Fruit fly (Drosophila melanogaster): ENCODE measurements around the gene CG32536.

CG32536 gene

DNA sequence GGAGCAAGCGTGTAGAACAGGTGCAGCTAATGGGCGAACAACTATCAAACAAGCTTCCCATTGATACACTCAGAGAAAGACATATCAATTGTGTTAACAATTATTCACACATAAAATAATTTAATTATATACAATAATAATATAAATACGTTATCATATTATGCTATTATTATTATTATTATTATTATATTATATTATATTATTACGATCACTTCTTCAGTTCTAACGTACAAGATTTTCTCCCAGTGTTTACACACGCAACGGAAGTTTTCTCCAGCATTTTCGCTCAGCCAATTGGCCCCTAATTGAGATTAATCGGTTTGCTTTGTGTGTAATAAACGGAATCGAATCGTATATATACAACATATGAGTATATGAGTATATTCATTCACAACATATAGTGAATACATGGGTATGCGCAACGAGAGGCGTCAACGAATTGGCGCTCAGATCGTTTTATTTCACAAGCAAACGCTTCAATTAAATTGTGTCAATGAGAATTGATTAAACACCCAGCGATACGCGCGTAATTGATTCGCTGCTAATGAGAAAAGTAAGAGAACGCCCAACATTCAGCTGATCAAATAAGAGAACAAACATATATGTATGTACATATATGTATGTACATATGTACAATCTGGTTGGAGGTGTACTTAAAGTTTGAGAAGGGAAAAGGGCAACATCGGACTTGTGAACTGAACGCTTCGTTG is 40.5 kb upstream of the CG32536 start (continued):
- TF ChIP-seq nerfin-2 (GFP tag; IDR thresholded peaks at IDR 0.05; ENCODE audit: partially characterized antibody) (no peak), Fer1 (GFP tag; optimal IDR thresholded peaks at IDR 0.05) (peak; percentile 75), CG15479 (GFP tag; optimal IDR thresholded peaks at IDR 0.05) (no peak), gce (GFP tag; IDR thresholded peaks at IDR 0.05) (no peak), CG2199 (GFP tag; IDR thresholded peaks at IDR 0.05) (0 out of 3 replicates have a peak, but pooled peaks have one; percentile 26), CG14441 (GFP tag; IDR thresholded peaks at IDR 0.05) (peak; percentile 19; the same call in 1 of the 2 replicates), CG3065 (GFP tag; optimal IDR thresholded peaks at IDR 0.05) (no peak), CG5953 (GFP tag; IDR thresholded peaks at IDR 0.05) (no peak), ap (GFP tag; IDR thresholded peaks at IDR 0.05) (0 out of 2 replicates have a peak, but pooled peaks have one; percentile 28), fd3F (GFP tag; optimal IDR thresholded peaks at IDR 0.05) (peak; percentile 33), CG13894 (tag; optimal IDR thresholded peaks at IDR 0.05) (peak; percentile 43), croc (GFP tag; conservative IDR thresholded peaks at IDR 0.05) (peak; percentile 28; the same call in 1 of the 3 replicates), HLH54F (GFP tag; optimal IDR thresholded peaks at IDR 0.05) (no peak), wdn (GFP tag; IDR thresholded peaks at IDR 0.05) (no peak), eyg (GFP tag; optimal IDR thresholded peaks at IDR 0.05) (no peak), CG3163 (GFP tag; optimal IDR thresholded peaks at IDR 0.05) (peak; percentile 7), Gsc (GFP tag; IDR thresholded peaks at IDR 0.05) (no peak), oc (tag; optimal IDR thresholded peaks at IDR 0.05) (peak; percentile 7), MBD-R2 (GFP tag; IDR thresholded peaks at IDR 0.05) (no peak), wek (GFP tag; optimal IDR thresholded peaks at IDR 0.05) (no peak), HLH3B (GFP tag; IDR thresholded peaks at IDR 0.05) (peak; percentile 49), CG10462 (GFP tag; optimal IDR thresholded peaks at IDR 0.05) (no peak), CG3995 (GFP tag; optimal IDR thresholded peaks at IDR 0.05) (no peak), eve (GFP tag; optimal IDR thresholded peaks at IDR 0.05) (peak in 1 of 2 experiments; percentile 15), CG6791 (GFP tag; IDR thresholded peaks at IDR 0.05; ENCODE audit: partially characterized antibody) (no peak), Mad (GFP tag; optimal IDR thresholded peaks at IDR 0.05) (no peak), CG3407 (GFP tag; optimal IDR thresholded peaks at IDR 0.05) (no peak), C15 (GFP tag; IDR thresholded peaks at IDR 0.05) (no peak), grau (tag; optimal IDR thresholded peaks at IDR 0.05) (peak; percentile 79), GATAe (GFP tag; conservative IDR thresholded peaks at IDR 0.05) (no peak), Doc3 (GFP tag; IDR thresholded peaks at IDR 0.05; ENCODE audit: partially characterized antibody) (no peak), Xrp1 (GFP tag; IDR thresholded peaks at IDR 0.05) (0 out of 2 replicates have a peak, but pooled peaks have one; percentile 30), Lhr (GFP tag; optimal IDR thresholded peaks at IDR 0.05) (no peak), Hr39 (optimal IDR thresholded peaks at IDR 0.05) (no peak), CG8089 (GFP tag; optimal IDR thresholded peaks at IDR 0.05) (no peak), Dref (GFP tag; IDR thresholded peaks at IDR 0.05) (no peak), toy (GFP tag; IDR thresholded peaks at IDR 0.05) (no peak), ewg (GFP tag; optimal IDR thresholded peaks at IDR 0.05) (peak; percentile 12), Hr51 (GFP tag; optimal IDR thresholded peaks at IDR 0.05) (peak in 1 of 2 experiments; percentile 80), cad (GFP tag; optimal IDR thresholded peaks at IDR 0.05) (no peak), D (optimal IDR thresholded peaks at IDR 0.05) (no peak), D (GFP tag; optimal IDR thresholded peaks at IDR 0.05) (peak; percentile 28), CrebB (tag; optimal IDR thresholded peaks at IDR 0.05) (no peak), CG7928 (GFP tag; optimal IDR thresholded peaks at IDR 0.05) (no peak), Max (GFP tag; optimal IDR thresholded peaks at IDR 0.05) (peak; percentile 16), Dbx (GFP tag; IDR thresholded peaks at IDR 0.05) (peak; percentile 64; the same call in 1 of the 3 replicates), en (GFP tag; optimal IDR thresholded peaks at IDR 0.05) (no peak), CG18619 (GFP tag; optimal IDR thresholded peaks at IDR 0.05) (peak; percentile 50), vvl (GFP tag; IDR thresholded peaks at IDR 0.05) (peak; percentile 71), hkb (optimal IDR thresholded peaks at IDR 0.05) (no peak), hkb (GFP tag; IDR thresholded peaks at IDR 0.05) (peak; percentile 70)

Data from whole organism, embryonic.